Fruit fly (Drosophila melanogaster): ENCODE measurements around the gene CG12522.

DNA sequence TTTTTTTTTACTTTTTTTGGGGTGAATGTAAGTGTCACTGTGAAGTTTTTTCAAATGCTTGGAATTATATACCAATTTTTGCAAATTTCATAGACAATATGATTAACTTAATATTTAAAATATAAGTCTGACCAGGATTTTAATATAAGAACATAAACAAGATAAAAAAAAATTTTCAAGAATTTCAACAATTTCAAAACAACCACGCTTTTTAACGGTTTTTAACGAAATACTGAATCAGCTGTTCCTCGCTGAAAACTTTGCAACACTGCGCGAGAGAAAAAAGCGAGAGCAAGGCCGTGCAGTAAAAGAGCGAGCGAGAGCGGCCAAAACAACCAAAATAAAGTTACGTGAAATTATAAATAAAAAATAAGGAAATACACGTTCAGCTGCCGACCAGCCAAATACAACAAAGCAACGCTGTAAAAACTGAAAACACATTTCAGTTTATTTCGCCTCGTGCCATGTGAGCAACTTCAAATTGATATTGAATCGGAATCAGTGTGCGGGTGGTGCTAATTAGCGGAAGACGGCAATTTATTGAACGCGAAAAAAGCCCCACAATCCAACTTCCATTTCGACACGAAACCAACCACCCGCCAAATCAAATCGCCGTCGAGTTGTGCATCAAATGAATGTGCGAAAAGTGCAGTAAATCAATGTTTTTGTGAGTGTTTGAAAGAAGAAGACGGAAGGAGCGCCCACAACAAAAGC, 11.7 kb upstream of the CG12522 start, which contains the start of the genes CG46439, Iyd and CG33947:
- TF ChIP-seq CTCF (optimal IDR thresholded peaks at IDR 0.05): no peak
- no peak for TF ChIP-seq CG8478 (optimal IDR thresholded peaks at IDR 0.05)

All from S2 (cell line).